Fruit fly (Drosophila melanogaster) whole organism, embryonic: ENCODE data around the gene Fbp2.

ENCODE experiments used
- ATbp ChIP-seq: fragments of 200-800 bp; sonication (Bioruptor generic); optimal IDR thresholded peaks from 2 replicates; lab custom pipeline; 2017; ENCODE audit warnings: missing biosample characterization, mild to moderate bottlenecking, missing genetic modification characterization, missing genetic modification reagents
- Blimp-1 ChIP-seq: fragments of 200-800 bp; sonication (Bioruptor generic); optimal IDR thresholded peaks from 3 replicates; lab custom pipeline; 2018; ENCODE audit warnings: missing biosample characterization, missing genetic modification characterization, mild to moderate bottlenecking, moderate library complexity, missing genetic modification reagents
- CG10209 ChIP-seq: fragments of 200-800 bp; sonication (Bioruptor generic); optimal IDR thresholded peaks from 3 replicates; lab custom pipeline; 2017; ENCODE audit warnings: missing biosample characterization, mild to moderate bottlenecking, missing genetic modification characterization, missing genetic modification reagents
- CG10431 ChIP-seq: fragments of 200-800 bp; sonication (Bioruptor generic); optimal IDR thresholded peaks from 3 replicates; lab custom pipeline; 2018; ENCODE audit warnings: missing biosample characterization, mild to moderate bottlenecking, missing genetic modification characterization
- CG14050 ChIP-seq: fragments of 200-800 bp; sonication (Bioruptor generic); IDR thresholded peaks from 3 replicates; pipeline ENCODE4 v1.3.6; 2022; ENCODE audit warnings: missing biosample characterization, missing genetic modification characterization
- CG18011 ChIP-seq: fragments of 200-800 bp; sonication (Bioruptor generic); optimal IDR thresholded peaks from 2 replicates; lab custom pipeline; 2017; ENCODE audit warnings: missing biosample characterization, missing genetic modification characterization, mild to moderate bottlenecking, moderate library complexity, missing genotype
- CG18476 ChIP-seq: fragments of 200-800 bp; sonication (Bioruptor generic); optimal IDR thresholded peaks from 2 replicates; lab custom pipeline; 2016; ENCODE audit warnings: missing biosample characterization, mild to moderate bottlenecking, missing genetic modification characterization
- CG18619 ChIP-seq: fragments of 200-800 bp; sonication (Bioruptor generic); optimal IDR thresholded peaks from 3 replicates; lab custom pipeline; 2017; ENCODE audit warnings: missing biosample characterization, mild to moderate bottlenecking, missing genetic modification characterization
- CG3065 ChIP-seq: fragments of 200-800 bp; sonication (Bioruptor generic); optimal IDR thresholded peaks from 2 replicates; lab custom pipeline; 2016; ENCODE audit warnings: missing biosample characterization, missing genetic modification characterization
- CG3281 ChIP-seq: fragments of 200-800 bp; sonication (Bioruptor generic); optimal IDR thresholded peaks from 3 replicates; lab custom pipeline; 2017; ENCODE audit warnings: missing biosample characterization, mild to moderate bottlenecking, missing genetic modification characterization
- CG6272 ChIP-seq: fragments of 200-800 bp; sonication (Bioruptor generic); IDR thresholded peaks from 2 replicates; pipeline ENCODE4 v1.3.6; 2022; ENCODE audit warnings: missing biosample characterization, missing genetic modification characterization
- CG7372 ChIP-seq: fragments of 200-800 bp; sonication (Bioruptor generic); IDR thresholded peaks from 2 replicates; pipeline ENCODE4 v1.3.6; 2022; ENCODE audit warnings: missing biosample characterization, missing genetic modification characterization
- CG8089 ChIP-seq: fragments of 200-800 bp; sonication (Bioruptor generic); optimal IDR thresholded peaks from 3 replicates; lab custom pipeline; 2016; ENCODE audit warnings: missing biosample characterization, missing genetic modification characterization
- CG8944 ChIP-seq: fragments of 200-800 bp; sonication (Bioruptor generic); optimal IDR thresholded peaks from 3 replicates; lab custom pipeline; 2016; ENCODE audit warnings: missing biosample characterization, missing genetic modification characterization
- CG9609 ChIP-seq: fragments of 200-800 bp; sonication (Bioruptor generic); optimal IDR thresholded peaks from 3 replicates; lab custom pipeline; 2016; ENCODE audit warnings: missing biosample characterization, missing genetic modification characterization
- CHES-1-like ChIP-seq: fragments of 200-800 bp; sonication (Bioruptor generic); optimal IDR thresholded peaks from 2 replicates; lab custom pipeline; 2016; ENCODE audit warnings: missing biosample characterization, missing genetic modification characterization
- Camta ChIP-seq: fragments of 200-800 bp; sonication (Bioruptor generic); optimal IDR thresholded peaks from 2 replicates; lab custom pipeline; 2016; ENCODE audit warnings: missing biosample characterization, missing genetic modification characterization
- CrebB ChIP-seq: fragments of 200-800 bp; sonication (Bioruptor generic); optimal IDR thresholded peaks from 3 replicates; lab custom pipeline; 2018; ENCODE audit warnings: missing biosample characterization, mild to moderate bottlenecking, missing genetic modification characterization
- Dad ChIP-seq: fragments of 200-800 bp; sonication (Bioruptor generic); optimal IDR thresholded peaks from 3 replicates; lab custom pipeline; 2016; ENCODE audit warnings: missing biosample characterization, missing genetic modification characterization
- E2f2 ChIP-seq: fragments of 200-800 bp; sonication (Bioruptor generic); IDR thresholded peaks from 2 replicates; pipeline ENCODE4 v1.3.6; 2022; ENCODE audit warnings: missing biosample characterization, missing genetic modification characterization
- Hr3 ChIP-seq: fragments of 200-800 bp; sonication (Bioruptor generic); optimal IDR thresholded peaks from 3 replicates; lab custom pipeline; 2016; ENCODE audit warnings: missing biosample characterization, missing genetic modification characterization
- Hr39 ChIP-seq: fragments of >200 bp; optimal IDR thresholded peaks from 2 replicates; lab custom pipeline; 2017
- Hr78 ChIP-seq, 2 experiments: fragments of 200-800 bp in 1 of 2; fragments of >200 bp in 1 of 2; sonication (Bioruptor generic) in 1 of 2; optimal IDR thresholded peaks; 2 replicates each; lab custom pipeline; 2017 to 2019; ENCODE audit warnings: missing biosample characterization in 2 of 2, missing genetic modification characterization in 2 of 2, mild to moderate bottlenecking in 1 of 2, moderate library complexity in 1 of 2
- Nf-YA ChIP-seq: fragments of 200-800 bp; sonication (Bioruptor generic); IDR thresholded peaks from 2 replicates; pipeline ENCODE4 v1.3.6; 2022; ENCODE audit warnings: missing biosample characterization, missing genetic modification characterization
- Oaz ChIP-seq: fragments of 200-800 bp; sonication (Bioruptor generic); IDR thresholded peaks from 2 replicates; pipeline ENCODE4 v1.3.6; 2022; ENCODE audit warnings: missing biosample characterization, missing genetic modification characterization
- Opbp ChIP-seq: fragments of 200-800 bp; sonication (Bioruptor generic); IDR thresholded peaks from 3 replicates; pipeline ENCODE4 v1.3.6; 2022; ENCODE audit warnings: missing biosample characterization, missing genetic modification characterization; ENCODE audit not compliant: partially characterized antibody
- Rfx ChIP-seq: fragments of 200-800 bp; sonication (Bioruptor generic); IDR thresholded peaks from 2 replicates; pipeline ENCODE4 v1.3.6; 2022; ENCODE audit warnings: missing biosample characterization, missing genetic modification characterization
- Side ChIP-seq: fragments of 200-800 bp; sonication (Bioruptor generic); optimal IDR thresholded peaks from 2 replicates; lab custom pipeline; 2016; ENCODE audit warnings: missing biosample characterization, missing genetic modification characterization
- Ssrp ChIP-seq: fragments of 200-800 bp; sonication (Bioruptor generic); optimal IDR thresholded peaks from 2 replicates; lab custom pipeline; 2018; ENCODE audit warnings: missing biosample characterization, mild to moderate bottlenecking, missing genetic modification characterization, moderate library complexity
- ab ChIP-seq: fragments of 200-800 bp; sonication (Bioruptor generic); optimal IDR thresholded peaks from 2 replicates; lab custom pipeline; 2016; ENCODE audit warnings: missing biosample characterization, missing genetic modification characterization
- abd-A ChIP-seq: fragments of 200-800 bp; sonication (Bioruptor generic); optimal IDR thresholded peaks from 3 replicates; lab custom pipeline; 2019; ENCODE audit warnings: missing biosample characterization, mild to moderate bottlenecking, missing genetic modification characterization, moderate library complexity
- ac ChIP-seq: fragments of 200-800 bp; sonication (Bioruptor generic); optimal IDR thresholded peaks from 3 replicates; lab custom pipeline; 2017; ENCODE audit warnings: missing biosample characterization, mild to moderate bottlenecking, missing genetic modification characterization
- caup ChIP-seq: fragments of 200-800 bp; sonication (Bioruptor generic); optimal IDR thresholded peaks from 3 replicates; lab custom pipeline; 2017; ENCODE audit warnings: missing biosample characterization, mild to moderate bottlenecking, missing genetic modification characterization, moderate library complexity; ENCODE audit not compliant: severe bottlenecking
- emc ChIP-seq: fragments of 200-800 bp; sonication (Bioruptor generic); optimal IDR thresholded peaks from 2 replicates; lab custom pipeline; 2016; ENCODE audit warnings: missing biosample characterization, missing genetic modification characterization
- fd3F ChIP-seq: fragments of 200-800 bp; sonication (Bioruptor generic); optimal IDR thresholded peaks from 2 replicates; lab custom pipeline; 2018; ENCODE audit warnings: missing biosample characterization, mild to moderate bottlenecking, missing genetic modification characterization, moderate library complexity
- grn ChIP-seq: fragments of 200-800 bp; sonication (Bioruptor generic); optimal IDR thresholded peaks from 3 replicates; lab custom pipeline; 2017; ENCODE audit warnings: missing biosample characterization, missing genetic modification characterization
- gsb ChIP-seq: fragments of 200-800 bp; sonication (Bioruptor generic); IDR thresholded peaks from 2 replicates; pipeline ENCODE4 v1.3.6; 2022; ENCODE audit warnings: missing biosample characterization, missing genetic modification characterization
- nau ChIP-seq: fragments of 200-800 bp; sonication (Bioruptor generic); optimal IDR thresholded peaks from 3 replicates; lab custom pipeline; 2017; ENCODE audit warnings: missing biosample characterization, mild to moderate bottlenecking, missing genetic modification characterization, missing genetic modification reagents
- p53 ChIP-seq: fragments of 200-800 bp; sonication (Bioruptor generic); optimal IDR thresholded peaks from 2 replicates; lab custom pipeline; 2016; ENCODE audit warnings: missing biosample characterization, missing genetic modification characterization
- pan ChIP-seq, 4 experiments: fragments of >200 bp in 3 of 4; fragments of 200-800 bp in 1 of 4; sonication (Bioruptor generic) in 1 of 4; optimal IDR thresholded peaks in 3 of 4; IDR thresholded peaks in 1 of 4; 2 replicates each; pipeline versions ENCODE4 v1.3.6 to Lab custom; 2017 to 2022; ENCODE audit warnings: missing biosample characterization in 2 of 4, missing genetic modification characterization in 2 of 4, mixed read lengths in 1 of 4
- pum ChIP-seq: fragments of 200-800 bp; sonication (Bioruptor generic); optimal IDR thresholded peaks from 2 replicates; lab custom pipeline; 2016; ENCODE audit warnings: missing biosample characterization, missing genetic modification characterization
- shn ChIP-seq: fragments of 200-800 bp; sonication (Bioruptor generic); optimal IDR thresholded peaks from 3 replicates; lab custom pipeline; 2016; ENCODE audit warnings: missing biosample characterization, missing genetic modification characterization
- sob ChIP-seq: fragments of 200-800 bp; sonication (Bioruptor generic); IDR thresholded peaks from 2 replicates; pipeline ENCODE4 v1.3.6; 2022; ENCODE audit warnings: missing biosample characterization, missing genetic modification characterization
- tap ChIP-seq: fragments of 200-800 bp; optimal IDR thresholded peaks from 3 replicates; lab custom pipeline; 2019; ENCODE audit warnings: missing biosample characterization, mild to moderate bottlenecking, missing genetic modification characterization, moderate library complexity
- tll ChIP-seq, 2 experiments: fragments of 200-800 bp in 1 of 2; fragments of >200 bp in 1 of 2; sonication (Bioruptor generic) in 1 of 2; optimal IDR thresholded peaks; 2 replicates each; lab custom pipeline; 2017 to 2019; ENCODE audit warnings: missing biosample characterization in 2 of 2, missing genetic modification characterization in 2 of 2, mild to moderate bottlenecking in 1 of 2, moderate library complexity in 1 of 2
- tna ChIP-seq: fragments of 200-800 bp; sonication (Bioruptor generic); IDR thresholded peaks from 2 replicates; pipeline ENCODE4 v1.3.6; 2022; ENCODE audit warnings: missing biosample characterization, missing genetic modification characterization; ENCODE audit not compliant: partially characterized antibody
- vvl ChIP-seq: fragments of 200-800 bp; sonication (Bioruptor generic); IDR thresholded peaks from 2 replicates; pipeline ENCODE4 v1.3.6; 2022; ENCODE audit warnings: missing biosample characterization, missing genetic modification characterization
- z ChIP-seq: fragments of 200-800 bp; sonication (Bioruptor generic); IDR thresholded peaks from 3 replicates; pipeline ENCODE4 v1.3.6; 2022; ENCODE audit warnings: missing biosample characterization, missing genetic modification characterization

Gene Fbp2

dm6 chr2L:9448322-9449256 is 22.0 kb downstream of the Fbp2 start (continued):
- no peak for TF ChIP-seq CG10209 (GFP tag; lab: Kevin White, UChicago)
- no peak for TF ChIP-seq Oaz (GFP tag; lab: Robert Waterston, UW)
- no peak for TF ChIP-seq nau (GFP tag; lab: Kevin White, UChicago)
- TF ChIP-seq CG18011 (GFP tag; lab: Kevin White, UChicago), result no peak
- no peak for TF ChIP-seq CG3281 (GFP tag; lab: Kevin White, UChicago)
- TF ChIP-seq E2f2 (GFP tag; lab: Robert Waterston, UW), result 0 out of 2 replicates have a peak, but pooled peaks have one; percentile 1
- TF ChIP-seq tap, result no peak
- no peak for TF ChIP-seq CG14050 (GFP tag; lab: Robert Waterston, UW)
- no peak for TF ChIP-seq tll (GFP tag; optimal IDR thresholded peaks at IDR 0.05; lab: Kevin White, UChicago)
- no peak for TF ChIP-seq CHES-1-like (GFP tag; lab: Kevin White, UChicago)
- TF ChIP-seq vvl (GFP tag; lab: Robert Waterston, UW), result no peak
- TF ChIP-seq CrebB (tag; lab: Kevin White, UChicago), result no peak
- no peak for TF ChIP-seq sob
- no peak for TF ChIP-seq Opbp
- TF ChIP-seq CG18476 (GFP tag; lab: Kevin White, UChicago), result no peak
- TF ChIP-seq CG10431 (GFP tag; lab: Kevin White, UChicago), result no peak
- TF ChIP-seq CG3065, result no peak
- peak; percentile 37 for TF ChIP-seq CG8944
- no peak for TF ChIP-seq emc (GFP tag; lab: Kevin White, UChicago)
- peak; percentile 21 for TF ChIP-seq Side
- no peak for TF ChIP-seq Hr78 (GFP tag; optimal IDR thresholded peaks at IDR 0.05; lab: Kevin White, UChicago)
- no peak for TF ChIP-seq shn
- TF ChIP-seq abd-A (tag; lab: Kevin White, UChicago), result no peak
- TF ChIP-seq CG8089, result peak; percentile 10
- peak; percentile 17 for TF ChIP-seq CG18619
- TF ChIP-seq CG6272 (GFP tag; lab: Robert Waterston, UW), result no peak
- no peak for TF ChIP-seq Dad (GFP tag; lab: Kevin White, UChicago)
- no peak for TF ChIP-seq gsb (GFP tag; lab: Robert Waterston, UW)
- no peak for TF ChIP-seq Hr3
- TF ChIP-seq pum (GFP tag; lab: Kevin White, UChicago), result peak; percentile 36
- TF ChIP-seq Nf-YA (GFP tag; lab: Robert Waterston, UW), result no peak
- no peak for TF ChIP-seq Rfx (GFP tag; lab: Robert Waterston, UW)
- no peak for TF ChIP-seq ATbp (GFP tag; lab: Kevin White, UChicago)
- no peak for TF ChIP-seq tna (GFP tag; lab: Robert Waterston, UW)
- peak; percentile 73; the same call in 2 of the 3 replicates for TF ChIP-seq z (GFP tag; lab: Robert Waterston, UW)
- TF ChIP-seq grn (GFP tag; lab: Kevin White, UChicago), result peak; percentile 48
- TF ChIP-seq Hr39 (lab: Kevin White, UChicago), result no peak
- TF ChIP-seq p53, result no peak
- TF ChIP-seq CG9609 (GFP tag; lab: Kevin White, UChicago), result peak; percentile 57
- no peak for TF ChIP-seq caup (GFP tag; lab: Kevin White, UChicago)
- TF ChIP-seq Camta, result no peak
- no peak for TF ChIP-seq fd3F
- no peak for TF ChIP-seq Ssrp (tag; lab: Kevin White, UChicago)
- TF ChIP-seq Blimp-1 (GFP tag; lab: Kevin White, UChicago), result no peak
- no peak for TF ChIP-seq ab (GFP tag; lab: Kevin White, UChicago)
- TF ChIP-seq CG7372, result no peak
- TF ChIP-seq ac, result no peak
- no peak for TF ChIP-seq pan (optimal IDR thresholded peaks at IDR 0.05; lab: Kevin White, UChicago)
- no peak for TF ChIP-seq pan (GFP tag; optimal IDR thresholded peaks at IDR 0.05 in 1 of 2, IDR thresholded peaks at IDR 0.05 in 1 of 2)
